Worm (Caenorhabditis elegans) whole organism, mixed stage, embryonic: ENCODE data around the gene rap-3.

Source experiments
- M03D4.4 ChIP-seq: sonication (generic microtip); optimal IDR thresholded peaks from 2 replicates; lab custom pipeline; 2017; ENCODE audit warnings: mild to moderate bottlenecking, missing genetic modification characterization, missing compliant biosample characterization
- bed-3 ChIP-seq: fragments of 200-800 bp; sonication (Bioruptor generic); optimal IDR thresholded peaks from 3 replicates; lab custom pipeline; 2018; ENCODE audit warnings: mild to moderate bottlenecking, missing genetic modification characterization, moderate library complexity, missing compliant biosample characterization
- blmp-1 ChIP-seq: fragments of 150-350 bp; optimal IDR thresholded peaks from 2 replicates; lab custom pipeline; 2014; ENCODE audit warnings: missing biosample characterization, missing genetic modification characterization
- ceh-43 ChIP-seq: fragments of 200-800 bp; sonication (Bioruptor generic); optimal IDR thresholded peaks from 2 replicates; lab custom pipeline; 2018; ENCODE audit warnings: mild to moderate bottlenecking, missing genetic modification characterization, moderate library complexity, missing compliant biosample characterization
- ceh-83 ChIP-seq: fragments of 200-800 bp; sonication (Bioruptor generic); optimal IDR thresholded peaks from 2 replicates; lab custom pipeline; 2018; ENCODE audit warnings: mild to moderate bottlenecking, missing genetic modification characterization, missing compliant biosample characterization
- ces-1 ChIP-seq: fragments of 150-350 bp; optimal IDR thresholded peaks from 2 replicates; lab custom pipeline; 2014; ENCODE audit warnings: missing biosample characterization, missing genetic modification reagents, missing genetic modification characterization
- drap-1 ChIP-seq: fragments of 200-800 bp; sonication (Bioruptor generic); optimal IDR thresholded peaks from 3 replicates; lab custom pipeline; 2018; ENCODE audit warnings: mild to moderate bottlenecking, missing genetic modification characterization, missing compliant biosample characterization
- elt-1 ChIP-seq: sonication (generic microtip); optimal IDR thresholded peaks from 2 replicates; lab custom pipeline; 2017; ENCODE audit warnings: missing genetic modification characterization, mild to moderate bottlenecking, missing compliant biosample characterization, antibody characterized with exemption, moderate library complexity, borderline replicate concordance; ENCODE audit not compliant: insufficient read depth
- elt-3 ChIP-seq: fragments of 150-350 bp; optimal IDR thresholded peaks from 2 replicates; lab custom pipeline; 2014; ENCODE audit warnings: missing biosample characterization, missing genetic modification characterization
- flh-1 ChIP-seq: fragments of 200-800 bp; sonication (Bioruptor generic); optimal IDR thresholded peaks from 2 replicates; lab custom pipeline; 2018; ENCODE audit warnings: mild to moderate bottlenecking, missing genetic modification characterization, moderate library complexity, missing compliant biosample characterization
- hlh-1 ChIP-seq: fragments of 150-350 bp; optimal IDR thresholded peaks from 2 replicates; lab custom pipeline; 2014; ENCODE audit warnings: missing biosample characterization, missing genetic modification reagents, missing genetic modification characterization
- lin-13 ChIP-seq: fragments of 150-350 bp; optimal IDR thresholded peaks from 2 replicates; lab custom pipeline; 2014; ENCODE audit warnings: missing biosample characterization, missing genetic modification characterization
- lin-32 ChIP-seq: fragments of 200-800 bp; sonication (Bioruptor generic); optimal IDR thresholded peaks from 2 replicates; lab custom pipeline; 2018; ENCODE audit warnings: mild to moderate bottlenecking, missing genetic modification characterization, missing compliant biosample characterization
- lsy-2 ChIP-seq: fragments of 150-350 bp; optimal IDR thresholded peaks from 2 replicates; lab custom pipeline; 2014; ENCODE audit warnings: missing biosample characterization, missing genetic modification characterization
- mep-1 ChIP-seq: fragments of 150-350 bp; optimal IDR thresholded peaks from 2 replicates; lab custom pipeline; 2017; ENCODE audit warnings: missing biosample characterization, missing genetic modification reagents, missing genetic modification characterization, inconsistent platforms
- mls-2 ChIP-seq: sonication (generic microtip); optimal IDR thresholded peaks from 2 replicates; lab custom pipeline; 2016; ENCODE audit warnings: mild to moderate bottlenecking, missing genetic modification characterization, moderate library complexity, missing compliant biosample characterization
- nhr-12 ChIP-seq: fragments of 150-350 bp; optimal IDR thresholded peaks from 2 replicates; lab custom pipeline; 2014; ENCODE audit warnings: missing biosample characterization, missing genetic modification characterization
- nhr-2 ChIP-seq: fragments of 150-350 bp; optimal IDR thresholded peaks from 2 replicates; lab custom pipeline; 2014; ENCODE audit warnings: missing biosample characterization, missing genetic modification characterization
- nhr-237 ChIP-seq: fragments of 150-350 bp; optimal IDR thresholded peaks from 2 replicates; lab custom pipeline; 2014; ENCODE audit warnings: missing biosample characterization, missing genetic modification characterization
- nhr-28 ChIP-seq: fragments of 150-350 bp; optimal IDR thresholded peaks from 2 replicates; lab custom pipeline; 2014; ENCODE audit warnings: missing biosample characterization, missing genetic modification characterization
- nhr-76 ChIP-seq: sonication (generic microtip); optimal IDR thresholded peaks from 2 replicates; lab custom pipeline; 2017; ENCODE audit warnings: missing biosample characterization, missing genetic modification characterization
- pha-4 ChIP-seq: fragments of 150-350 bp; optimal IDR thresholded peaks from 2 replicates; lab custom pipeline; 2018; ENCODE audit warnings: missing biosample characterization, missing genetic modification reagents, missing genetic modification characterization
- sem-2 ChIP-seq: fragments of 200-800 bp; sonication (Bioruptor generic); optimal IDR thresholded peaks from 2 replicates; lab custom pipeline; 2018; ENCODE audit warnings: mild to moderate bottlenecking, missing genetic modification characterization, missing compliant biosample characterization
- sptf-1 ChIP-seq: sonication (generic microtip); optimal IDR thresholded peaks from 2 replicates; lab custom pipeline; 2017; ENCODE audit warnings: mild to moderate bottlenecking, missing genetic modification characterization, moderate library complexity, missing compliant biosample characterization
- tbx-8 ChIP-seq: fragments of 200-800 bp; sonication (Bioruptor generic); optimal IDR thresholded peaks from 2 replicates; lab custom pipeline; 2018; ENCODE audit warnings: mild to moderate bottlenecking, missing genetic modification characterization, moderate library complexity, missing compliant biosample characterization
- unc-120 ChIP-seq: sonication (generic microtip); optimal IDR thresholded peaks from 2 replicates; lab custom pipeline; 2017; ENCODE audit warnings: missing genetic modification characterization, missing compliant biosample characterization; ENCODE audit not compliant: poor library complexity, severe bottlenecking
- unc-62 ChIP-seq: fragments of 150-350 bp; optimal IDR thresholded peaks from 2 replicates; lab custom pipeline; 2014; ENCODE audit warnings: missing biosample characterization, missing genetic modification reagents, missing genetic modification characterization
- zip-8 ChIP-seq: fragments of 150-350 bp; optimal IDR thresholded peaks from 2 replicates; lab custom pipeline; 2014; ENCODE audit warnings: missing biosample characterization, missing genetic modification characterization
- ztf-11 ChIP-seq: fragments of 150-350 bp; optimal IDR thresholded peaks from 2 replicates; lab custom pipeline; 2014; ENCODE audit warnings: missing biosample characterization, missing genetic modification characterization

The rap-3 gene

DNA sequence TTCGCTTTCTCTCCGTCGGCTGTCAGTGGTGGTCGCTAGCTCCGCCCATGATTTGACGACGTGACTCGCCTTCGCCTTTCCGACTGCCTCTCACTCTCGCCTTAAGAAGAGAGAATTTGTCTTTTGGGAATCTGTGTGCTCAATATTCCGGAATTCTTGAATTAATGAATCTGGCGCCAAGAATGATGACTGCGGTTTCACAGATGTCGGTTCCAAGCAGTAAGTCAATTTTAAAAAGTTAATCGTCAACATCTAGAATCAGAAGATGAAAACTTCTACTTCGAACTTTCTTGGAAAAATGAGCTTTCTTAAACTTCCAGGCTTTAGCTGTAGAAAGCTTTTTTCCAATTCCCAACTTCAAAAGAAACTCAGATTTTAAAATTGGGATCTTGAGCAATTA is 7.4 kb upstream of the rap-3 start, which contains the start of gene nhr-67:
Gene nhr-67, plus strand, starts transcription at position 97 of the 400 bp plus-strand sequence.
- TF ChIP-seq zip-8 (tag; lab: Kevin White, UChicago): no peak

ce11 chrIV:11174772-11175171 is 2.3 kb upstream of the rap-3 start:
- TF ChIP-seq nhr-12 (tag; lab: Kevin White, UChicago) (no peak), hlh-1 (tag; lab: Kevin White, UChicago) (no peak), bed-3 (GFP tag; lab: Kevin White, UChicago) (no peak), nhr-2 (tag; lab: Kevin White, UChicago) (no peak), tbx-8 (GFP tag; lab: Kevin White, UChicago) (no peak), ceh-83 (GFP tag; lab: Kevin White, UChicago) (no peak), nhr-237 (tag; lab: Kevin White, UChicago) (no peak), elt-1 (tag; lab: Kevin White, UChicago) (no peak), sptf-1 (no peak), lin-13 (tag; lab: Kevin White, UChicago) (no peak), flh-1 (GFP tag; lab: Kevin White, UChicago) (no peak), zip-8 (tag; lab: Kevin White, UChicago) (no peak), blmp-1 (no peak), sem-2 (GFP tag; lab: Kevin White, UChicago) (no peak), ztf-11 (tag; lab: Kevin White, UChicago) (no peak), elt-3 (no peak), ceh-43 (GFP tag; lab: Kevin White, UChicago) (no peak), ces-1 (GFP tag; lab: Kevin White, UChicago) (no peak)

DNA sequence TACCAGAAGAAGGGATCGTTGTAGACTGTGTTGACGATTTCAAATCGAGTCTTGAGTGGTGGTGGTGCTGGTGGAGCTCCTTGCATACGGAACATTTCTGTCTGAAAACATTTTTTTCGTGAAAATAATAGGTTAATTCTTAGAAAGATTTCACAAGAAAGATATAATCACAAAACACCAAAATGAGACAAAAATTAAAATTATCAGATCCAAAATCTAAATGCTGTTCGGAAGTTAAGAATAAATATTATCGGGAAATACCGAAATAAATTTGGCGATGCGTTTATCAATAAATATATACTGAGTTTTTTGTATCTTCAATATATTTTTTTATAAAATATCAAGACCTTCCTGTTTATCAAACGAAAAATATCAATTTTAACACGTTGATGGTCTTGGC is 1.4 kb downstream of the rap-3 start, which contains the start of gene C08F8.9:
Gene C08F8.9, minus strand, starts transcription at position 101 of the 400 bp plus-strand sequence.
- TF ChIP-seq drap-1 (GFP tag; lab: Kevin White, UChicago) (no peak), lin-32 (GFP tag; lab: Kevin White, UChicago) (no peak), nhr-12 (tag; lab: Kevin White, UChicago) (no peak), nhr-28 (no peak), sptf-1 (no peak), ceh-83 (GFP tag; lab: Kevin White, UChicago) (no peak), elt-3 (no peak), nhr-76 (tag; lab: Kevin White, UChicago) (no peak), pha-4 (tag; lab: Kevin White, UChicago) (no peak), M03D4.4 (tag; lab: Kevin White, UChicago) (no peak), lin-13 (tag; lab: Kevin White, UChicago) (no peak), hlh-1 (tag; lab: Kevin White, UChicago) (no peak), nhr-2 (tag; lab: Kevin White, UChicago) (no peak), ceh-43 (GFP tag; lab: Kevin White, UChicago) (no peak), bed-3 (GFP tag; lab: Kevin White, UChicago) (no peak), mls-2 (tag; lab: Kevin White, UChicago) (no peak), unc-120 (tag; lab: Kevin White, UChicago) (no peak), nhr-237 (tag; lab: Kevin White, UChicago) (no peak), tbx-8 (GFP tag; lab: Kevin White, UChicago) (no peak), sem-2 (GFP tag; lab: Kevin White, UChicago) (no peak)

- TF ChIP-seq nhr-237 (tag; lab: Kevin White, UChicago) (peak; percentile 17), lin-13 (tag; lab: Kevin White, UChicago) (peak; percentile 64), lsy-2 (tag; lab: Kevin White, UChicago) (peak; percentile 17), elt-3 (peak; percentile 28), mep-1 (tag; lab: Kevin White, UChicago) (peak; percentile 4), ces-1 (GFP tag; lab: Kevin White, UChicago) (peak; percentile 36), pha-4 (tag; lab: Kevin White, UChicago) (peak; percentile 25), unc-62 (peak; percentile 36)
Observed at ce11 chrIV:11179123-11179740, 2.2 kb downstream of the rap-3 start, which contains the start of gene cpt-2. cpt-2 (plus strand) TSS chrIV:11179645.

- TF ChIP-seq ceh-83 (GFP tag; lab: Kevin White, UChicago): no peak
- no peak for TF ChIP-seq nhr-12 (tag; lab: Kevin White, UChicago)
- no peak for TF ChIP-seq lsy-2 (tag; lab: Kevin White, UChicago)
- TF ChIP-seq mep-1 (tag; lab: Kevin White, UChicago): no peak
- no peak for TF ChIP-seq ces-1 (GFP tag; lab: Kevin White, UChicago)
Observed at ce11 chrIV:11180077-11180476, 3.0 kb downstream of the rap-3 start.
